Worm (Caenorhabditis elegans) whole organism, L2 larva: ENCODE measurements around the gene mlp-1.

Source experiments
- ama-1 ChIP-seq: fragments of 150-350 bp; optimal IDR thresholded peaks from 2 replicates; lab custom pipeline; 2018; ENCODE audit warnings: inconsistent platforms
- mbf-1 ChIP-seq: sonication (generic microtip); optimal IDR thresholded peaks from 2 replicates; lab custom pipeline; 2017; ENCODE audit warnings: missing biosample characterization, missing genetic modification characterization
- nhr-23 ChIP-seq: fragments of 150-350 bp; optimal IDR thresholded peaks from 2 replicates; lab custom pipeline; 2014; ENCODE audit warnings: missing biosample characterization, missing genetic modification reagents, missing genetic modification characterization
- nhr-237 ChIP-seq: fragments of 150-350 bp; optimal IDR thresholded peaks from 2 replicates; lab custom pipeline; 2014; ENCODE audit warnings: missing biosample characterization, missing genetic modification characterization
- unc-55 ChIP-seq: fragments of 150-350 bp; sonication (generic microtip); optimal IDR thresholded peaks from 3 replicates; lab custom pipeline; 2014; ENCODE audit warnings: missing biosample characterization, missing genetic modification reagents, missing genetic modification characterization

DNA sequence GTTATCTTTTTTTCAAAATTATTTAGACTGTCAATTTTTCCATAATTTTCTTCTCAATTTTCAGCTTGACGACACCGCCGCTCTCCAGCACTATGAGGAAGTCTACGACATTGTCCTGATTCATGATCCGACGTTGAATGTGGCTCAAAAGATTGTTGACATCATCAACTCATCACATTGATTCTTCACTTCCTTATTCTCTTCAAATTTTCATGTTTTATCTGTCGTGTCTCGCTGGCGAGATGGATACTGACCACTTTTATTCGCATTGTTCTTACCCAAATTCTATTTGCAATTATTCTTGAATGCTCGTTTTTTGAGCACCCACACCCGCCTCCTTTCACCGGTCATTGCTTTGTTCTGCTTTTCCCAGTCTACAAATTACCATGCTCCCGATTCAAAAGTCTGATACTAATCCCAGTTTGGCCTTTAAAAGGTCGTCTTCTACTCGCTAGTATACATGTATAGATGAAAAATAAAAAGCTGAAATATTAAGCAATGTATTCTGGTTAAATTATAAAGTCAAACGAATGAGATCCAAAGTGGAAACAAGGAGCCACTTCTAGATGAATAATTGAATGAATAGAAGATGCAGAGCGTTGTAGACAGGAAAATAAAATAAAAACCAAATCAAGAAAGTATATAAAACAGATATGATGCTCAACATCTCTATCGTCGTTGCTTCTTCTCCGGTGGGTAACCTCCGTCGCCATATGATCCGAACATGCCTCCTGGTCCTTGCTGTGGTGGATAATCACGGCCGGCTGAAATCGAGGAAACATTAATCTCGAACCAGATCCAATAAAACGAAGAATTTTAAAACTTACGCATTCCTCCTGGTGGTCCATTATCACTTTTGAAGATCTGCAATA lies 21.6 kb downstream of the mlp-1 start:
- TF ChIP-seq mbf-1 (no peak), nhr-237 (no peak), ama-1 (lab: Kevin White, UChicago) (no peak), unc-55 (no peak), nhr-23 (tag; lab: Kevin White, UChicago) (no peak)
